Worm (Caenorhabditis elegans) whole organism, young adult: Measurements from ENCODE around the gene pdf-2.

ENCODE experiments used
- F55B11.4 ChIP-seq: sonication (generic microtip); optimal IDR thresholded peaks from 2 replicates; lab custom pipeline; 2016; ENCODE audit warnings: missing compliant biosample characterization, missing genetic modification characterization, borderline replicate concordance; ENCODE audit not compliant: insufficient read depth
- F57C9.4 ChIP-seq: sonication (generic microtip); optimal IDR thresholded peaks from 2 replicates; lab custom pipeline; 2017; ENCODE audit warnings: mild to moderate bottlenecking, missing genetic modification characterization, missing compliant biosample characterization
- T07F8.4 ChIP-seq: sonication (generic microtip); optimal IDR thresholded peaks from 2 replicates; lab custom pipeline; 2016; ENCODE audit warnings: mild to moderate bottlenecking, missing genetic modification characterization, moderate library complexity, missing compliant biosample characterization
- ama-1 ChIP-seq, 3 experiments: fragments of 150-350 bp in 1 of 3; sonication (generic microtip) in 2 of 3; optimal IDR thresholded peaks; 2 replicates each; lab custom pipeline; 2014 to 2018; ENCODE audit warnings: missing biosample characterization in 2 of 3, missing genetic modification characterization in 2 of 3, missing genetic modification reagents in 2 of 3
- dpff-1 ChIP-seq: sonication (generic microtip); optimal IDR thresholded peaks from 2 replicates; lab custom pipeline; 2017; ENCODE audit warnings: mild to moderate bottlenecking, missing genetic modification characterization, missing compliant biosample characterization
- dpl-1 ChIP-seq: fragments of 150-350 bp; optimal IDR thresholded peaks from 2 replicates; lab custom pipeline; 2014; ENCODE audit warnings: missing biosample characterization, missing genetic modification reagents, missing genetic modification characterization
- sea-2 ChIP-seq: fragments of 200-800 bp; sonication (Bioruptor generic); IDR thresholded peaks from 2 replicates; pipeline ENCODE4 v1.3.6; 2022; ENCODE audit warnings: missing genetic modification characterization, missing compliant biosample characterization
- tbx-9 ChIP-seq: sonication (generic microtip); optimal IDR thresholded peaks from 2 replicates; lab custom pipeline; 2016; ENCODE audit warnings: borderline replicate concordance, missing genetic modification characterization, inconsistent platforms, missing compliant biosample characterization
- ztf-22 ChIP-seq: fragments of 200-800 bp; sonication (Bioruptor generic); optimal IDR thresholded peaks from 2 replicates; lab custom pipeline; 2018; ENCODE audit warnings: mild to moderate bottlenecking, missing genetic modification characterization, moderate library complexity, missing compliant biosample characterization
- ztf-3 ChIP-seq: fragments of 200-800 bp; sonication (Bioruptor generic); optimal IDR thresholded peaks from 2 replicates; lab custom pipeline; 2018; ENCODE audit warnings: mild to moderate bottlenecking, missing genetic modification characterization, missing compliant biosample characterization

- TF ChIP-seq F55B11.4 (tag; lab: Kevin White, UChicago) = no peak
- no peak for TF ChIP-seq ztf-3
- no peak for TF ChIP-seq T07F8.4 (tag; lab: Kevin White, UChicago)
- TF ChIP-seq ztf-22 = no peak
- TF ChIP-seq ama-1 (optimal IDR thresholded peaks at IDR 0.05; lab: Kevin White, UChicago) = no peak
- TF ChIP-seq ama-1 (GFP tag; optimal IDR thresholded peaks at IDR 0.05; lab: Kevin White, UChicago) = no peak
- no peak for TF ChIP-seq dpl-1 (GFP tag; lab: Kevin White, UChicago)
- no peak for TF ChIP-seq F57C9.4 (tag; lab: Kevin White, UChicago)
- no peak for TF ChIP-seq sea-2 (GFP tag; lab: Robert Waterston, UW)
- no peak for TF ChIP-seq dpff-1
- TF ChIP-seq tbx-9 (tag; lab: Kevin White, UChicago) = no peak
Observed at ce11 chrX:2176361-2176880, 13.2 kb downstream of the pdf-2 start, which contains the start of gene F48B9.8.
